Fruit fly (Drosophila melanogaster): Measurements from ENCODE around the gene CG46412.

- TF ChIP-seq psq (optimal IDR thresholded peaks at IDR 0.05) (no peak), EcR (GFP tag; optimal IDR thresholded peaks at IDR 0.05) (no peak), pan (optimal IDR thresholded peaks at IDR 0.05) (no peak), CG8478 (optimal IDR thresholded peaks at IDR 0.05) (no peak)
Measured at dm6 chr3L:11548009-11548408, 15.9 kb downstream of the CG46412 start.

Data from whole organism.